Fruit fly (Drosophila melanogaster) whole organism, embryonic: ENCODE data around the gene Exn.

Source experiments
- Bdp1 ChIP-seq: fragments of 200-800 bp; sonication (Bioruptor generic); optimal IDR thresholded peaks from 3 replicates; lab custom pipeline; 2016; ENCODE audit warnings: missing biosample characterization, missing genetic modification characterization
- CG11093 ChIP-seq: fragments of 200-800 bp; sonication (Bioruptor generic); IDR thresholded peaks from 3 replicates; pipeline ENCODE4 v1.3.6; 2022; ENCODE audit warnings: missing biosample characterization, missing genetic modification characterization
- CG13775 ChIP-seq: fragments of 200-800 bp; sonication (Bioruptor generic); optimal IDR thresholded peaks from 3 replicates; lab custom pipeline; 2017; ENCODE audit warnings: missing biosample characterization, mild to moderate bottlenecking, missing genetic modification characterization
- CG1529 ChIP-seq: fragments of 200-800 bp; sonication (Bioruptor generic); optimal IDR thresholded peaks from 3 replicates; lab custom pipeline; 2018; ENCODE audit warnings: missing biosample characterization, missing genetic modification characterization
- CG15479 ChIP-seq: fragments of 200-800 bp; sonication (Bioruptor generic); optimal IDR thresholded peaks from 3 replicates; lab custom pipeline; 2019; ENCODE audit warnings: missing biosample characterization, mild to moderate bottlenecking, missing genetic modification characterization, moderate library complexity
- CG17328 ChIP-seq: fragments of 200-800 bp; sonication (Bioruptor generic); IDR thresholded peaks from 2 replicates; pipeline ENCODE4 v1.3.6; 2022; ENCODE audit warnings: missing biosample characterization, missing genetic modification characterization
- CG17359 ChIP-seq: fragments of 200-800 bp; sonication (Bioruptor generic); optimal IDR thresholded peaks from 3 replicates; lab custom pipeline; 2018; ENCODE audit warnings: missing biosample characterization, mild to moderate bottlenecking, missing genetic modification characterization, moderate library complexity
- CG17802 ChIP-seq: fragments of 200-800 bp; sonication (Bioruptor generic); optimal IDR thresholded peaks from 2 replicates; lab custom pipeline; 2018; ENCODE audit warnings: missing biosample characterization, mild to moderate bottlenecking, missing genetic modification characterization, moderate library complexity
- CG18262 ChIP-seq: fragments of 200-800 bp; optimal IDR thresholded peaks from 3 replicates; lab custom pipeline; 2019; ENCODE audit warnings: missing biosample characterization, mild to moderate bottlenecking, missing genetic modification characterization, moderate library complexity
- CG2199 ChIP-seq: fragments of 200-800 bp; sonication (Bioruptor generic); IDR thresholded peaks from 3 replicates; pipeline ENCODE4 v1.3.6; 2022; ENCODE audit warnings: missing biosample characterization, missing genetic modification characterization
- CG30403 ChIP-seq: fragments of 200-800 bp; sonication (Bioruptor generic); optimal IDR thresholded peaks from 3 replicates; lab custom pipeline; 2016; ENCODE audit warnings: missing biosample characterization, missing genetic modification characterization
- CG32532 ChIP-seq: fragments of 200-800 bp; sonication (Bioruptor generic); IDR thresholded peaks from 2 replicates; pipeline ENCODE4 v1.3.6; 2022; ENCODE audit warnings: missing biosample characterization, missing genetic modification characterization
- CG6689 ChIP-seq: fragments of 200-800 bp; sonication (Bioruptor generic); IDR thresholded peaks from 2 replicates; pipeline ENCODE4 v1.3.6; 2022; ENCODE audit warnings: missing biosample characterization, missing genetic modification characterization
- CG7786 ChIP-seq: fragments of 200-800 bp; sonication (Bioruptor generic); optimal IDR thresholded peaks from 2 replicates; lab custom pipeline; 2016; ENCODE audit warnings: missing biosample characterization, missing genetic modification characterization
- CG9215 ChIP-seq: fragments of 200-800 bp; sonication (Bioruptor generic); IDR thresholded peaks from 2 replicates; pipeline ENCODE4 v1.3.6; 2022; ENCODE audit warnings: missing biosample characterization, missing genetic modification characterization
- CG9609 ChIP-seq: fragments of 200-800 bp; sonication (Bioruptor generic); optimal IDR thresholded peaks from 3 replicates; lab custom pipeline; 2016; ENCODE audit warnings: missing biosample characterization, missing genetic modification characterization
- CTCF ChIP-seq: fragments of 200-800 bp; sonication (Bioruptor generic); optimal IDR thresholded peaks from 2 replicates; lab custom pipeline; 2017; ENCODE audit warnings: missing biosample characterization, mild to moderate bottlenecking, missing genetic modification characterization, moderate library complexity
- Camta ChIP-seq: fragments of 200-800 bp; sonication (Bioruptor generic); optimal IDR thresholded peaks from 2 replicates; lab custom pipeline; 2016; ENCODE audit warnings: missing biosample characterization, missing genetic modification characterization
- Hr3 ChIP-seq: fragments of 200-800 bp; sonication (Bioruptor generic); optimal IDR thresholded peaks from 3 replicates; lab custom pipeline; 2016; ENCODE audit warnings: missing biosample characterization, missing genetic modification characterization
- Kr ChIP-seq: fragments of 200-800 bp; sonication (Bioruptor generic); optimal IDR thresholded peaks from 2 replicates; lab custom pipeline; 2017; ENCODE audit warnings: missing biosample characterization, mild to moderate bottlenecking, missing genetic modification characterization
- Med ChIP-seq: fragments of 200-800 bp; sonication (Bioruptor generic); peaks from one replicate; lab custom pipeline; 2016; ENCODE audit warnings: missing biosample characterization, missing genetic modification characterization, mild to moderate bottlenecking, inconsistent platforms, moderate library complexity
- Mes4 ChIP-seq: fragments of 200-800 bp; sonication (Bioruptor generic); optimal IDR thresholded peaks from 2 replicates; lab custom pipeline; 2016; ENCODE audit warnings: missing biosample characterization, missing genetic modification characterization
- Optix ChIP-seq: fragments of 200-800 bp; sonication (Bioruptor generic); IDR thresholded peaks from 3 replicates; pipeline ENCODE4 v1.3.6; 2022; ENCODE audit warnings: missing biosample characterization, missing genetic modification characterization
- Scr ChIP-seq: fragments of 200-800 bp; sonication (Bioruptor generic); IDR thresholded peaks from 2 replicates; pipeline ENCODE4 v1.3.6; 2022; ENCODE audit warnings: missing biosample characterization, missing genetic modification characterization; ENCODE audit not compliant: partially characterized antibody
- Sox102F ChIP-seq: fragments of 200-800 bp; sonication (Bioruptor generic); optimal IDR thresholded peaks from 2 replicates; lab custom pipeline; 2018; ENCODE audit warnings: missing biosample characterization, mild to moderate bottlenecking, missing genetic modification characterization, moderate library complexity
- Ssrp ChIP-seq: fragments of 200-800 bp; sonication (Bioruptor generic); optimal IDR thresholded peaks from 2 replicates; lab custom pipeline; 2018; ENCODE audit warnings: missing biosample characterization, mild to moderate bottlenecking, missing genetic modification characterization, moderate library complexity
- Taf1 ChIP-seq: fragments of 200-800 bp; sonication (Bioruptor generic); IDR thresholded peaks from 2 replicates; pipeline ENCODE4 v1.3.6; 2022; ENCODE audit warnings: missing biosample characterization, missing genetic modification characterization
- Xbp1 ChIP-seq: fragments of 200-800 bp; sonication (Bioruptor generic); optimal IDR thresholded peaks from 3 replicates; lab custom pipeline; 2016; ENCODE audit warnings: missing biosample characterization, mild to moderate bottlenecking, missing genetic modification characterization
- Xrp1 ChIP-seq: fragments of 200-800 bp; sonication (Bioruptor generic); IDR thresholded peaks from 2 replicates; pipeline ENCODE4 v1.3.6; 2022; ENCODE audit warnings: missing biosample characterization, missing genetic modification characterization
- ac ChIP-seq: fragments of 200-800 bp; sonication (Bioruptor generic); optimal IDR thresholded peaks from 3 replicates; lab custom pipeline; 2017; ENCODE audit warnings: missing biosample characterization, mild to moderate bottlenecking, missing genetic modification characterization
- aop ChIP-seq: fragments of 200-800 bp; sonication (Bioruptor generic); IDR thresholded peaks from 2 replicates; pipeline ENCODE4 v1.3.6; 2022; ENCODE audit warnings: missing biosample characterization, missing genetic modification characterization
- cg ChIP-seq: fragments of 200-800 bp; sonication (Bioruptor generic); optimal IDR thresholded peaks from 3 replicates; lab custom pipeline; 2019; ENCODE audit warnings: missing biosample characterization, mild to moderate bottlenecking, missing genetic modification characterization, moderate library complexity
- disco-r ChIP-seq: fragments of 200-800 bp; sonication (Bioruptor generic); optimal IDR thresholded peaks from 2 replicates; lab custom pipeline; 2016; ENCODE audit warnings: missing biosample characterization, missing genetic modification characterization
- dm ChIP-seq: fragments of 200-800 bp; sonication (Bioruptor generic); optimal IDR thresholded peaks from 3 replicates; lab custom pipeline; 2016; ENCODE audit warnings: missing biosample characterization, missing genetic modification characterization
- emc ChIP-seq: fragments of 200-800 bp; sonication (Bioruptor generic); optimal IDR thresholded peaks from 2 replicates; lab custom pipeline; 2016; ENCODE audit warnings: missing biosample characterization, missing genetic modification characterization
- gcm ChIP-seq: fragments of 200-800 bp; sonication (Bioruptor generic); optimal IDR thresholded peaks from 2 replicates; lab custom pipeline; 2019; ENCODE audit warnings: missing biosample characterization, mild to moderate bottlenecking, missing genetic modification characterization, moderate library complexity
- gro ChIP-seq: fragments of 200-800 bp; sonication (Bioruptor generic); optimal IDR thresholded peaks from 2 replicates; lab custom pipeline; 2016; ENCODE audit warnings: missing biosample characterization, missing genetic modification characterization
- jing ChIP-seq: fragments of 200-800 bp; sonication (Bioruptor generic); optimal IDR thresholded peaks from 2 replicates; lab custom pipeline; 2018; ENCODE audit warnings: missing biosample characterization, mild to moderate bottlenecking, missing genetic modification characterization
- maf-S ChIP-seq: fragments of 200-800 bp; sonication (Bioruptor generic); optimal IDR thresholded peaks from 2 replicates; lab custom pipeline; 2016; ENCODE audit warnings: missing biosample characterization, missing genetic modification characterization
- mirr ChIP-seq: fragments of 200-800 bp; sonication (Bioruptor generic); optimal IDR thresholded peaks from 3 replicates; lab custom pipeline; 2018; ENCODE audit warnings: missing biosample characterization, mild to moderate bottlenecking, missing genetic modification characterization
- nmo ChIP-seq: fragments of 200-800 bp; sonication (Bioruptor generic); optimal IDR thresholded peaks from 2 replicates; lab custom pipeline; 2018; ENCODE audit warnings: missing biosample characterization, mild to moderate bottlenecking, missing genetic modification characterization, moderate library complexity
- org-1 ChIP-seq: fragments of 200-800 bp; sonication (Bioruptor generic); optimal IDR thresholded peaks from 2 replicates; lab custom pipeline; 2017; ENCODE audit warnings: missing biosample characterization, missing genetic modification characterization
- pb ChIP-seq: fragments of 200-800 bp; sonication (Bioruptor generic); optimal IDR thresholded peaks from 3 replicates; lab custom pipeline; 2016; ENCODE audit warnings: missing biosample characterization, missing genetic modification characterization
- psq ChIP-seq: fragments of 200-800 bp; sonication (Bioruptor generic); optimal IDR thresholded peaks from 2 replicates; lab custom pipeline; 2017; ENCODE audit warnings: missing biosample characterization, missing genetic modification characterization
- pum ChIP-seq: fragments of 200-800 bp; sonication (Bioruptor generic); optimal IDR thresholded peaks from 2 replicates; lab custom pipeline; 2016; ENCODE audit warnings: missing biosample characterization, missing genetic modification characterization
- salm ChIP-seq: fragments of 200-800 bp; sonication (Bioruptor generic); optimal IDR thresholded peaks from 2 replicates; lab custom pipeline; 2018; ENCODE audit warnings: missing biosample characterization, mild to moderate bottlenecking, missing genetic modification characterization
- schlank ChIP-seq: fragments of 200-800 bp; sonication (Bioruptor generic); optimal IDR thresholded peaks from 2 replicates; lab custom pipeline; 2018; ENCODE audit warnings: missing biosample characterization, mild to moderate bottlenecking, missing genetic modification characterization
- sima ChIP-seq: fragments of 200-800 bp; sonication (Bioruptor generic); optimal IDR thresholded peaks from 2 replicates; lab custom pipeline; 2016; ENCODE audit warnings: missing biosample characterization, missing genetic modification characterization
- tna ChIP-seq: fragments of 200-800 bp; sonication (Bioruptor generic); IDR thresholded peaks from 2 replicates; pipeline ENCODE4 v1.3.6; 2022; ENCODE audit warnings: missing biosample characterization, missing genetic modification characterization; ENCODE audit not compliant: partially characterized antibody
- tup ChIP-seq: fragments of 200-800 bp; sonication (Bioruptor generic); optimal IDR thresholded peaks from 2 replicates; lab custom pipeline; 2016; ENCODE audit warnings: missing biosample characterization, mild to moderate bottlenecking, missing genetic modification characterization, moderate library complexity
- tx ChIP-seq: fragments of 200-800 bp; sonication (Bioruptor generic); optimal IDR thresholded peaks from 2 replicates; lab custom pipeline; 2016; ENCODE audit warnings: missing biosample characterization, missing genetic modification characterization

Exn gene

dm6 chr3L:17012017-17012719 lies 42.4 kb downstream of the Exn start, which contains the start of gene CG3764 (continued):
- TF ChIP-seq psq (GFP tag; lab: Kevin White, UChicago) (no peak), Optix (GFP tag; lab: Robert Waterston, UW) (no peak), Xbp1 (GFP tag; lab: Kevin White, UChicago) (peak; percentile 56), CG32532 (GFP tag; lab: Robert Waterston, UW) (peak; percentile 50), ac (GFP tag; lab: Kevin White, UChicago) (peak; percentile 69), aop (GFP tag; lab: Robert Waterston, UW) (peak; percentile 55; the same call in 1 of the 2 replicates), CG13775 (GFP tag; lab: Kevin White, UChicago) (peak; percentile 50), emc (peak; percentile 71), CG6689 (peak; percentile 54; the same call in 1 of the 2 replicates), mirr (GFP tag; lab: Kevin White, UChicago) (peak; percentile 94), CG17359 (peak; percentile 86), Sox102F (GFP tag; lab: Kevin White, UChicago) (peak; percentile 46), nmo (peak; percentile 70), jing (GFP tag; lab: Kevin White, UChicago) (peak; percentile 52), Xrp1 (GFP tag; lab: Robert Waterston, UW) (peak; percentile 65), Kr (GFP tag; lab: Kevin White, UChicago) (peak; percentile 36), cg (GFP tag; lab: Kevin White, UChicago) (peak; percentile 94), disco-r (GFP tag; lab: Kevin White, UChicago) (peak; percentile 63), CG9215 (GFP tag; lab: Robert Waterston, UW) (no peak), dm (GFP tag; lab: Kevin White, UChicago) (peak; percentile 63), gcm (GFP tag; lab: Kevin White, UChicago) (peak; percentile 74), Ssrp (tag; lab: Kevin White, UChicago) (no peak), tx (GFP tag; lab: Kevin White, UChicago) (peak; percentile 47), pum (GFP tag; lab: Kevin White, UChicago) (peak; percentile 46), CG11093 (GFP tag; lab: Robert Waterston, UW) (peak; percentile 11; the same call in 1 of the 3 replicates), Camta (GFP tag; lab: Kevin White, UChicago) (peak; percentile 82), Hr3 (GFP tag; lab: Kevin White, UChicago) (no peak), CG7786 (peak; percentile 44), CG15479 (no peak), Med (GFP tag; lab: Kevin White, UChicago) (peak; percentile 98), CG17328 (GFP tag; lab: Robert Waterston, UW) (peak; percentile 76), org-1 (GFP tag; lab: Kevin White, UChicago) (peak; percentile 58), CG2199 (GFP tag; lab: Robert Waterston, UW) (no peak), CG17802 (tag; lab: Kevin White, UChicago) (peak; percentile 72), CTCF (peak; percentile 64), pb (GFP tag; lab: Kevin White, UChicago) (peak; percentile 84), tup (GFP tag; lab: Kevin White, UChicago) (peak; percentile 33), sima (GFP tag; lab: Kevin White, UChicago) (peak; percentile 0), CG1529 (GFP tag; lab: Kevin White, UChicago) (peak; percentile 77), gro (GFP tag; lab: Kevin White, UChicago) (peak; percentile 83), Scr (peak; percentile 44; the same call in 1 of the 2 replicates), schlank (tag; lab: Kevin White, UChicago) (peak; percentile 78), Mes4 (peak; percentile 83), Taf1 (GFP tag; lab: Robert Waterston, UW) (no peak), tna (GFP tag; lab: Robert Waterston, UW) (no peak; the same call in 1 of the 2 replicates), salm (tag; lab: Kevin White, UChicago) (peak; percentile 63), CG18262 (tag; lab: Kevin White, UChicago) (peak; percentile 67), Bdp1 (GFP tag; lab: Kevin White, UChicago) (peak; percentile 65), CG30403 (peak; percentile 40), CG9609 (GFP tag; lab: Kevin White, UChicago) (peak; percentile 63), maf-S (GFP tag; lab: Kevin White, UChicago) (peak; percentile 50)
